Fruit fly (Drosophila melanogaster): ENCODE results near the gene CG13857.

The CG13857 gene

dm6 chr3R:22420911-22421310, 27.0 kb upstream of the CG13857 start, which contains the start of the genes Nop56 and mats (continued):
- TF ChIP-seq CG34422 (GFP tag; IDR thresholded peaks at IDR 0.05) (peak; percentile 81; the same call in 2 of the 3 replicates), CG14710 (tag; optimal IDR thresholded peaks at IDR 0.05) (peak; percentile 74), repo (GFP tag; optimal IDR thresholded peaks at IDR 0.05) (no peak), yki (optimal IDR thresholded peaks at IDR 0.05) (no peak), pita (GFP tag; optimal IDR thresholded peaks at IDR 0.05) (no peak), Neu2 (GFP tag; optimal IDR thresholded peaks at IDR 0.05; ENCODE audit: borderline replicate concordance) (no peak), HLH3B (GFP tag; IDR thresholded peaks at IDR 0.05) (no peak), Sox100B (GFP tag; optimal IDR thresholded peaks at IDR 0.05) (no peak), unpg (GFP tag; optimal IDR thresholded peaks at IDR 0.05) (no peak), C15 (GFP tag; IDR thresholded peaks at IDR 0.05) (no peak), CG7963 (GFP tag; IDR thresholded peaks at IDR 0.05; ENCODE audit: partially characterized antibody) (no peak), disco-r (GFP tag; optimal IDR thresholded peaks at IDR 0.05) (no peak), slbo (GFP tag; IDR thresholded peaks at IDR 0.05) (peak; percentile 54), CG10267 (tag; optimal IDR thresholded peaks at IDR 0.05) (peak; percentile 62), ERR (GFP tag; optimal IDR thresholded peaks at IDR 0.05) (no peak), bowl (GFP tag; IDR thresholded peaks at IDR 0.05) (no peak), Nf-YB (GFP tag; optimal IDR thresholded peaks at IDR 0.05) (peak; percentile 4), zen2 (GFP tag; IDR thresholded peaks at IDR 0.05; ENCODE audit: partially characterized antibody) (no peak), ara (GFP tag; IDR thresholded peaks at IDR 0.05) (no peak), NC2β (GFP tag; optimal IDR thresholded peaks at IDR 0.05) (peak; percentile 16), Camta (GFP tag; optimal IDR thresholded peaks at IDR 0.05) (no peak), ind (GFP tag; optimal IDR thresholded peaks at IDR 0.05) (no peak), CG1024 (GFP tag; IDR thresholded peaks at IDR 0.05) (no peak), BEAF-32 (GFP tag; optimal IDR thresholded peaks at IDR 0.05) (peak; percentile 48), Dll (GFP tag; IDR thresholded peaks at IDR 0.05; ENCODE audit: partially characterized antibody) (no peak), CG1792 (GFP tag; optimal IDR thresholded peaks at IDR 0.05) (no peak), GATAe (GFP tag; conservative IDR thresholded peaks at IDR 0.05) (peak; percentile 17; the same call in 1 of the 2 replicates), CG8765 (GFP tag; IDR thresholded peaks at IDR 0.05) (no peak), CG1603 (tag; optimal IDR thresholded peaks at IDR 0.05) (peak; percentile 74), Spps (tag; optimal IDR thresholded peaks at IDR 0.05) (no peak), maf-S (GFP tag; optimal IDR thresholded peaks at IDR 0.05) (no peak), ems (GFP tag; optimal IDR thresholded peaks at IDR 0.05) (peak; percentile 26), pho (GFP tag; optimal IDR thresholded peaks at IDR 0.05) (no peak), cas (GFP tag; IDR thresholded peaks at IDR 0.05) (no peak), grau (tag; optimal IDR thresholded peaks at IDR 0.05) (peak; percentile 20), Max (GFP tag; optimal IDR thresholded peaks at IDR 0.05) (peak; percentile 98), nau (GFP tag; optimal IDR thresholded peaks at IDR 0.05) (no peak), Usf (GFP tag; optimal IDR thresholded peaks at IDR 0.05) (peak; percentile 6), gsb (GFP tag; IDR thresholded peaks at IDR 0.05) (no peak), gfzf (GFP tag; optimal IDR thresholded peaks at IDR 0.05) (peak; percentile 91), CG14667 (GFP tag; IDR thresholded peaks at IDR 0.05) (no peak), Aef1 (GFP tag; IDR thresholded peaks at IDR 0.05) (no peak), CG15269 (tag; optimal IDR thresholded peaks at IDR 0.05) (no peak), CG18476 (GFP tag; optimal IDR thresholded peaks at IDR 0.05) (no peak), Sin3A (optimal IDR thresholded peaks at IDR 0.05) (peak; percentile 41), Dip2 (GFP tag; IDR thresholded peaks at IDR 0.05) (no peak), CG7357 (GFP tag; IDR thresholded peaks at IDR 0.05) (no peak), CG9727 (GFP tag; optimal IDR thresholded peaks at IDR 0.05) (no peak), CG6854 (GFP tag; optimal IDR thresholded peaks at IDR 0.05) (no peak), Atf-2 (GFP tag; optimal IDR thresholded peaks at IDR 0.05) (no peak), otp (GFP tag; IDR thresholded peaks at IDR 0.05) (no peak), ATbp (GFP tag; optimal IDR thresholded peaks at IDR 0.05) (no peak), run (tag; optimal IDR thresholded peaks at IDR 0.05) (no peak)
